Fruit fly (Drosophila melanogaster) whole organism, embryonic: ENCODE data around the gene CG6511.

Source experiments
- Ada2b ChIP-seq: fragments of 200-800 bp; sonication (Bioruptor generic); IDR thresholded peaks from 2 replicates; pipeline ENCODE4 v1.3.6; 2022; ENCODE audit warnings: missing biosample characterization, missing genetic modification characterization
- Atf-2 ChIP-seq: fragments of 200-800 bp; sonication (Bioruptor generic); optimal IDR thresholded peaks from 2 replicates; lab custom pipeline; 2016; ENCODE audit warnings: missing biosample characterization, missing genetic modification characterization
- Awh ChIP-seq: fragments of 200-800 bp; sonication (Bioruptor generic); IDR thresholded peaks from 2 replicates; pipeline ENCODE4, ENCODE4 v1.3.6; 2022; ENCODE audit warnings: missing biosample characterization, missing genetic modification characterization
- CG10366 ChIP-seq: fragments of 200-800 bp; sonication (Bioruptor generic); IDR thresholded peaks from 2 replicates; pipeline ENCODE4 v1.3.6; 2022; ENCODE audit warnings: missing biosample characterization, missing genetic modification characterization
- CG10979 ChIP-seq: fragments of 200-800 bp; sonication (Bioruptor generic); optimal IDR thresholded peaks from 2 replicates; lab custom pipeline; 2018; ENCODE audit warnings: missing biosample characterization, mild to moderate bottlenecking, missing genetic modification characterization, moderate library complexity
- CG11456 ChIP-seq: fragments of 200-800 bp; sonication (Bioruptor generic); IDR thresholded peaks from 3 replicates; pipeline ENCODE4 v1.3.6; 2022; ENCODE audit warnings: missing biosample characterization, missing genetic modification characterization
- CG12769 ChIP-seq: fragments of 200-800 bp; sonication (Bioruptor generic); optimal IDR thresholded peaks from 2 replicates; lab custom pipeline; 2019; ENCODE audit warnings: missing biosample characterization, mild to moderate bottlenecking, missing genetic modification characterization, moderate library complexity
- CG13424 ChIP-seq: fragments of 200-800 bp; sonication (Bioruptor generic); optimal IDR thresholded peaks from 2 replicates; lab custom pipeline; 2019; ENCODE audit warnings: missing biosample characterization, mild to moderate bottlenecking, missing genetic modification characterization, moderate library complexity
- CG14050 ChIP-seq: fragments of 200-800 bp; sonication (Bioruptor generic); IDR thresholded peaks from 3 replicates; pipeline ENCODE4 v1.3.6; 2022; ENCODE audit warnings: missing biosample characterization, missing genetic modification characterization
- CG18262 ChIP-seq: fragments of 200-800 bp; optimal IDR thresholded peaks from 3 replicates; lab custom pipeline; 2019; ENCODE audit warnings: missing biosample characterization, mild to moderate bottlenecking, missing genetic modification characterization, moderate library complexity
- CG18619 ChIP-seq: fragments of 200-800 bp; sonication (Bioruptor generic); optimal IDR thresholded peaks from 3 replicates; lab custom pipeline; 2017; ENCODE audit warnings: missing biosample characterization, mild to moderate bottlenecking, missing genetic modification characterization
- CG3065 ChIP-seq: fragments of 200-800 bp; sonication (Bioruptor generic); optimal IDR thresholded peaks from 2 replicates; lab custom pipeline; 2016; ENCODE audit warnings: missing biosample characterization, missing genetic modification characterization
- CG32767 ChIP-seq: fragments of 200-800 bp; sonication (Bioruptor generic); IDR thresholded peaks from 2 replicates; pipeline ENCODE4 v1.3.6; 2022; ENCODE audit warnings: missing biosample characterization, missing genetic modification characterization
- CG3726 ChIP-seq: fragments of 200-800 bp; sonication (Bioruptor generic); IDR thresholded peaks from 3 replicates; pipeline ENCODE4, ENCODE4 v1.3.6; 2022; ENCODE audit warnings: missing biosample characterization, missing genetic modification characterization
- CG4820 ChIP-seq: fragments of 200-800 bp; sonication (Bioruptor generic); optimal IDR thresholded peaks from 3 replicates; lab custom pipeline; 2016; ENCODE audit warnings: missing biosample characterization, missing genetic modification characterization
- CG6765 ChIP-seq: fragments of 200-800 bp; sonication (Bioruptor generic); optimal IDR thresholded peaks from 3 replicates; lab custom pipeline; 2017; ENCODE audit warnings: missing biosample characterization, mild to moderate bottlenecking, missing genetic modification characterization
- CG7372 ChIP-seq: fragments of 200-800 bp; sonication (Bioruptor generic); IDR thresholded peaks from 2 replicates; pipeline ENCODE4 v1.3.6; 2022; ENCODE audit warnings: missing biosample characterization, missing genetic modification characterization
- CG7786 ChIP-seq: fragments of 200-800 bp; sonication (Bioruptor generic); optimal IDR thresholded peaks from 2 replicates; lab custom pipeline; 2016; ENCODE audit warnings: missing biosample characterization, missing genetic modification characterization
- CG9437 ChIP-seq: fragments of 200-800 bp; sonication (Bioruptor generic); optimal IDR thresholded peaks from 2 replicates; lab custom pipeline; 2018; ENCODE audit warnings: missing biosample characterization, mild to moderate bottlenecking, missing genetic modification characterization
- CG9609 ChIP-seq: fragments of 200-800 bp; sonication (Bioruptor generic); optimal IDR thresholded peaks from 3 replicates; lab custom pipeline; 2016; ENCODE audit warnings: missing biosample characterization, missing genetic modification characterization
- CHES-1-like ChIP-seq: fragments of 200-800 bp; sonication (Bioruptor generic); optimal IDR thresholded peaks from 2 replicates; lab custom pipeline; 2016; ENCODE audit warnings: missing biosample characterization, missing genetic modification characterization
- E2f1 ChIP-seq: fragments of 200-800 bp; sonication (Bioruptor generic); IDR thresholded peaks from 2 replicates; pipeline ENCODE4 v1.3.6; 2022; ENCODE audit warnings: missing biosample characterization, missing genetic modification characterization
- Eip74EF ChIP-seq, 2 experiments: fragments of 200-800 bp in 1 of 2; fragments of >200 bp in 1 of 2; sonication (Bioruptor generic) in 1 of 2; optimal IDR thresholded peaks; 2 replicates each; lab custom pipeline; 2017 to 2019; ENCODE audit warnings: missing biosample characterization in 2 of 2, missing genetic modification characterization in 2 of 2, mild to moderate bottlenecking in 1 of 2, moderate library complexity in 1 of 2
- Ets97D ChIP-seq: fragments of 200-800 bp; sonication (Bioruptor generic); optimal IDR thresholded peaks from 3 replicates; lab custom pipeline; 2016; ENCODE audit warnings: missing biosample characterization, missing genetic modification characterization
- GATAe ChIP-seq: fragments of 200-800 bp; sonication (Bioruptor generic); conservative IDR thresholded peaks from 2 replicates; pipeline ENCODE4 v1.3.6; 2022; ENCODE audit warnings: missing biosample characterization, missing genetic modification characterization
- Gsc ChIP-seq: fragments of 200-800 bp; sonication (Bioruptor generic); IDR thresholded peaks from 2 replicates; pipeline ENCODE4 v1.3.6; 2022; ENCODE audit warnings: missing biosample characterization, missing genetic modification characterization
- HLH54F ChIP-seq: fragments of 200-800 bp; sonication (Bioruptor generic); optimal IDR thresholded peaks from 3 replicates; lab custom pipeline; 2016; ENCODE audit warnings: missing biosample characterization, missing genetic modification characterization
- Hey ChIP-seq: fragments of 200-800 bp; sonication (Bioruptor generic); optimal IDR thresholded peaks from 3 replicates; lab custom pipeline; 2018; ENCODE audit warnings: missing biosample characterization, mild to moderate bottlenecking, missing genetic modification characterization
- Hsf ChIP-seq: fragments of 200-800 bp; sonication (Bioruptor generic); optimal IDR thresholded peaks from 3 replicates; lab custom pipeline; 2016; ENCODE audit warnings: missing biosample characterization, missing genetic modification characterization
- Kr ChIP-seq: fragments of 200-800 bp; sonication (Bioruptor generic); optimal IDR thresholded peaks from 2 replicates; lab custom pipeline; 2017; ENCODE audit warnings: missing biosample characterization, mild to moderate bottlenecking, missing genetic modification characterization
- Mes4 ChIP-seq: fragments of 200-800 bp; sonication (Bioruptor generic); optimal IDR thresholded peaks from 2 replicates; lab custom pipeline; 2016; ENCODE audit warnings: missing biosample characterization, missing genetic modification characterization
- NfI ChIP-seq: fragments of 200-800 bp; sonication (Bioruptor generic); optimal IDR thresholded peaks from 3 replicates; lab custom pipeline; 2018; ENCODE audit warnings: missing biosample characterization, mild to moderate bottlenecking, missing genetic modification characterization, moderate library complexity
- Ptx1 ChIP-seq: fragments of 200-800 bp; sonication (Bioruptor generic); IDR thresholded peaks from 2 replicates; pipeline ENCODE4 v1.3.6; 2022; ENCODE audit warnings: missing biosample characterization, missing genetic modification characterization
- Trl ChIP-seq, 3 experiments: fragments of >200 bp in 2 of 3; fragments of 200-800 bp in 1 of 3; sonication (Bioruptor generic) in 1 of 3; optimal IDR thresholded peaks; 2 replicates in 1 of 3; 3 replicates in 2 of 3; lab custom pipeline; 2016 to 2017; ENCODE audit warnings: missing biosample characterization in 1 of 3, missing genetic modification characterization in 1 of 3
- amos ChIP-seq: fragments of 200-800 bp; sonication (Bioruptor generic); IDR thresholded peaks from 2 replicates; pipeline ENCODE4 v1.3.6; 2022; ENCODE audit warnings: missing biosample characterization, missing genetic modification characterization; ENCODE audit not compliant: partially characterized antibody
- ap ChIP-seq: fragments of 200-800 bp; sonication (Bioruptor generic); IDR thresholded peaks from 2 replicates; pipeline ENCODE4 v1.3.6; 2022; ENCODE audit warnings: missing biosample characterization, missing genetic modification characterization
- bsh ChIP-seq, 2 experiments: fragments of 200-800 bp; sonication (Bioruptor generic); optimal IDR thresholded peaks; 2 replicates each; lab custom pipeline; 2017 to 2018; ENCODE audit warnings: mild to moderate bottlenecking in 2 of 2, missing biosample characterization in 2 of 2, missing genetic modification characterization in 2 of 2, moderate library complexity in 1 of 2
- dpn ChIP-seq, 2 experiments: fragments of 200-800 bp; sonication (Bioruptor generic); optimal IDR thresholded peaks; 3 replicates each; lab custom pipeline; 2016; ENCODE audit warnings: missing biosample characterization in 2 of 2, missing genetic modification characterization in 2 of 2
- gcm2 ChIP-seq: fragments of 200-800 bp; sonication (Bioruptor generic); optimal IDR thresholded peaks from 2 replicates; lab custom pipeline; 2016; ENCODE audit warnings: missing biosample characterization, missing genetic modification characterization
- grau ChIP-seq: fragments of 200-800 bp; optimal IDR thresholded peaks from 3 replicates; lab custom pipeline; 2019; ENCODE audit warnings: missing biosample characterization, mild to moderate bottlenecking, missing genetic modification characterization, moderate library complexity
- kay ChIP-seq: fragments of 200-800 bp; sonication (Bioruptor generic); optimal IDR thresholded peaks from 2 replicates; lab custom pipeline; 2016; ENCODE audit warnings: missing biosample characterization, missing genetic modification characterization
- ken ChIP-seq: fragments of 200-800 bp; sonication (Bioruptor generic); IDR thresholded peaks from 3 replicates; pipeline ENCODE4 v1.3.6; 2022; ENCODE audit warnings: missing biosample characterization, missing genetic modification characterization
- klu ChIP-seq: fragments of 200-800 bp; sonication (Bioruptor generic); IDR thresholded peaks from 2 replicates; pipeline ENCODE4 v1.3.6; 2022; ENCODE audit warnings: missing biosample characterization, missing genetic modification characterization
- nerfin-2 ChIP-seq: fragments of 200-800 bp; sonication (Bioruptor generic); IDR thresholded peaks from 2 replicates; pipeline ENCODE4 v1.3.6; 2022; ENCODE audit warnings: missing biosample characterization, missing genetic modification characterization; ENCODE audit not compliant: partially characterized antibody
- pho ChIP-seq: fragments of 200-800 bp; sonication (Bioruptor generic); optimal IDR thresholded peaks from 2 replicates; lab custom pipeline; 2016; ENCODE audit warnings: missing biosample characterization, missing genetic modification characterization
- phol ChIP-seq: fragments of 200-800 bp; sonication (Bioruptor generic); optimal IDR thresholded peaks from 3 replicates; lab custom pipeline; 2018; ENCODE audit warnings: missing biosample characterization, mild to moderate bottlenecking, missing genetic modification characterization, moderate library complexity
- slbo ChIP-seq: fragments of 200-800 bp; sonication (Bioruptor generic); IDR thresholded peaks from 2 replicates; pipeline ENCODE4 v1.3.6; 2022; ENCODE audit warnings: missing biosample characterization, missing genetic modification characterization
- tgo ChIP-seq: fragments of 200-800 bp; sonication (Bioruptor generic); IDR thresholded peaks from 3 replicates; pipeline ENCODE4 v1.3.6; 2022; ENCODE audit warnings: missing biosample characterization, missing genetic modification characterization
- tio ChIP-seq: fragments of 200-800 bp; sonication (Bioruptor generic); optimal IDR thresholded peaks from 2 replicates; lab custom pipeline; 2017; ENCODE audit warnings: missing biosample characterization, missing genetic modification characterization, inconsistent platforms
- zfh2 ChIP-seq: fragments of 200-800 bp; sonication (Bioruptor generic); optimal IDR thresholded peaks from 2 replicates; lab custom pipeline; 2016; ENCODE audit warnings: missing biosample characterization, missing genetic modification characterization

Gene CG6511

dm6 chr3L:8763037-8763454, 41.9 kb downstream of the CG6511 start (continued):
- TF ChIP-seq CG10366 (GFP tag; lab: Robert Waterston, UW) (peak; percentile 59), Kr (GFP tag; lab: Kevin White, UChicago) (no peak), pho (GFP tag; lab: Kevin White, UChicago) (peak; percentile 32), CHES-1-like (GFP tag; lab: Kevin White, UChicago) (peak; percentile 35), nerfin-2 (GFP tag; lab: Robert Waterston, UW) (no peak), Atf-2 (GFP tag; lab: Kevin White, UChicago) (no peak), CG3065 (GFP tag; lab: Kevin White, UChicago) (no peak), CG32767 (0 out of 2 replicates have a peak, but pooled peaks have one; percentile 20), CG7372 (GFP tag; lab: Robert Waterston, UW) (0 out of 2 replicates have a peak, but pooled peaks have one; percentile 23), ken (GFP tag; lab: Robert Waterston, UW) (peak; percentile 73), klu (no peak), phol (peak; percentile 4), Eip74EF (GFP tag; optimal IDR thresholded peaks at IDR 0.05; lab: Kevin White, UChicago) (no peak), GATAe (GFP tag; lab: Robert Waterston, UW) (no peak), Ada2b (no peak), CG10979 (tag; lab: Kevin White, UChicago) (no peak), ap (GFP tag; lab: Robert Waterston, UW) (peak; percentile 38; the same call in 1 of the 2 replicates), Awh (peak; percentile 39; the same call in 1 of the 2 replicates), kay (GFP tag; lab: Kevin White, UChicago) (no peak), CG9609 (GFP tag; lab: Kevin White, UChicago) (peak; percentile 16), tgo (GFP tag; lab: Robert Waterston, UW) (peak; percentile 36; the same call in 1 of the 3 replicates), grau (peak; percentile 23), Hey (tag; lab: Kevin White, UChicago) (peak; percentile 61), Gsc (GFP tag; lab: Robert Waterston, UW) (no peak), CG4820 (GFP tag; lab: Kevin White, UChicago) (no peak), NfI (peak; percentile 64), gcm2 (no peak), CG12769 (peak; percentile 68), zfh2 (GFP tag; lab: Kevin White, UChicago) (peak; percentile 28), CG7786 (peak; percentile 10), CG18619 (GFP tag; lab: Kevin White, UChicago) (peak; percentile 47), CG3726 (0 out of 3 replicates have a peak, but pooled peaks have one; percentile 62), CG6765 (no peak), CG13424 (tag; lab: Kevin White, UChicago) (peak; percentile 49), Ets97D (no peak), amos (GFP tag; lab: Robert Waterston, UW) (peak; percentile 33; the same call in 1 of the 2 replicates), bsh (GFP tag; optimal IDR thresholded peaks at IDR 0.05; lab: Kevin White, UChicago) (peak in 1 of 2 experiments; percentile 46), CG18262 (tag; lab: Kevin White, UChicago) (peak; percentile 1), E2f1 (GFP tag; lab: Robert Waterston, UW) (peak; percentile 32; the same call in 1 of the 2 replicates), Mes4 (GFP tag; lab: Kevin White, UChicago) (peak; percentile 6), Ptx1 (GFP tag; lab: Robert Waterston, UW) (peak; percentile 68), Hsf (GFP tag; lab: Kevin White, UChicago) (peak; percentile 39), slbo (GFP tag; lab: Robert Waterston, UW) (peak; percentile 74), dpn (GFP tag; optimal IDR thresholded peaks at IDR 0.05; lab: Kevin White, UChicago) (peak in 1 of 2 experiments; percentile 53), HLH54F (GFP tag; lab: Kevin White, UChicago) (peak; percentile 4), CG11456 (GFP tag; lab: Robert Waterston, UW) (0 out of 3 replicates have a peak, but pooled peaks have one; percentile 65), CG14050 (GFP tag; lab: Robert Waterston, UW) (peak; percentile 44; the same call in 2 of the 3 replicates), CG9437 (peak; percentile 15), Trl (optimal IDR thresholded peaks at IDR 0.05; lab: Kevin White, UChicago) (no peak), Trl (GFP tag; optimal IDR thresholded peaks at IDR 0.05; lab: Kevin White, UChicago) (no peak), tio (GFP tag; lab: Kevin White, UChicago) (peak; percentile 28)
